Fruit fly (Drosophila melanogaster) whole organism, embryonic: ENCODE data around the gene CG45487.

Experiments
- Ada2b ChIP-seq: fragments of 200-800 bp; sonication (Bioruptor generic); IDR thresholded peaks from 2 replicates; pipeline ENCODE4 v1.3.6; 2022; ENCODE audit warnings: missing biosample characterization, missing genetic modification characterization
- Awh ChIP-seq: fragments of 200-800 bp; sonication (Bioruptor generic); IDR thresholded peaks from 2 replicates; pipeline ENCODE4, ENCODE4 v1.3.6; 2022; ENCODE audit warnings: missing biosample characterization, missing genetic modification characterization
- CG10979 ChIP-seq: fragments of 200-800 bp; sonication (Bioruptor generic); optimal IDR thresholded peaks from 2 replicates; lab custom pipeline; 2018; ENCODE audit warnings: missing biosample characterization, mild to moderate bottlenecking, missing genetic modification characterization, moderate library complexity
- CG11093 ChIP-seq: fragments of 200-800 bp; sonication (Bioruptor generic); IDR thresholded peaks from 3 replicates; pipeline ENCODE4 v1.3.6; 2022; ENCODE audit warnings: missing biosample characterization, missing genetic modification characterization
- CG11504 ChIP-seq: fragments of 200-800 bp; sonication (Bioruptor generic); optimal IDR thresholded peaks from 3 replicates; lab custom pipeline; 2019; ENCODE audit warnings: missing biosample characterization, mild to moderate bottlenecking, missing genetic modification characterization, moderate library complexity
- CG12104 ChIP-seq: fragments of 200-800 bp; sonication (Bioruptor generic); optimal IDR thresholded peaks from 3 replicates; lab custom pipeline; 2016; ENCODE audit warnings: missing biosample characterization, missing genetic modification characterization
- CG12219 ChIP-seq: fragments of 200-800 bp; sonication (Bioruptor generic); optimal IDR thresholded peaks from 3 replicates; lab custom pipeline; 2018; ENCODE audit warnings: missing biosample characterization, mild to moderate bottlenecking, missing genetic modification characterization
- CG13775 ChIP-seq: fragments of 200-800 bp; sonication (Bioruptor generic); optimal IDR thresholded peaks from 3 replicates; lab custom pipeline; 2017; ENCODE audit warnings: missing biosample characterization, mild to moderate bottlenecking, missing genetic modification characterization
- CG15011 ChIP-seq: fragments of 200-800 bp; sonication (Bioruptor generic); optimal IDR thresholded peaks from 3 replicates; lab custom pipeline; 2018; ENCODE audit warnings: missing biosample characterization, mild to moderate bottlenecking, missing genetic modification characterization
- CG1602 ChIP-seq: fragments of 200-800 bp; sonication (Bioruptor generic); optimal IDR thresholded peaks from 3 replicates; lab custom pipeline; 2016; ENCODE audit warnings: missing biosample characterization, missing genetic modification characterization
- CG2712 ChIP-seq: fragments of 200-800 bp; optimal IDR thresholded peaks from 3 replicates; lab custom pipeline; 2019; ENCODE audit warnings: missing biosample characterization, mild to moderate bottlenecking, missing genetic modification characterization, moderate library complexity
- CG31441 ChIP-seq: fragments of 200-800 bp; sonication (Bioruptor generic); IDR thresholded peaks from 2 replicates; pipeline ENCODE4 v1.3.6; 2022; ENCODE audit warnings: missing biosample characterization, missing genetic modification characterization
- CG32532 ChIP-seq: fragments of 200-800 bp; sonication (Bioruptor generic); IDR thresholded peaks from 2 replicates; pipeline ENCODE4 v1.3.6; 2022; ENCODE audit warnings: missing biosample characterization, missing genetic modification characterization
- CG32772 ChIP-seq: fragments of 200-800 bp; sonication (Bioruptor generic); IDR thresholded peaks from 2 replicates; pipeline ENCODE4 v1.3.6; 2022; ENCODE audit warnings: missing biosample characterization, missing genetic modification characterization
- CG42726 ChIP-seq: fragments of 200-800 bp; sonication (Bioruptor generic); IDR thresholded peaks from 2 replicates; pipeline ENCODE4 v1.3.6; 2022; ENCODE audit warnings: missing biosample characterization, missing genetic modification characterization; ENCODE audit not compliant: partially characterized antibody
- CG6689 ChIP-seq: fragments of 200-800 bp; sonication (Bioruptor generic); IDR thresholded peaks from 2 replicates; pipeline ENCODE4 v1.3.6; 2022; ENCODE audit warnings: missing biosample characterization, missing genetic modification characterization
- CG7556 ChIP-seq: fragments of 200-800 bp; sonication (Bioruptor generic); optimal IDR thresholded peaks from 2 replicates; lab custom pipeline; 2017; ENCODE audit warnings: missing biosample characterization, mild to moderate bottlenecking, missing genetic modification characterization
- CG8924 ChIP-seq: fragments of 200-800 bp; optimal IDR thresholded peaks from 3 replicates; lab custom pipeline; 2019; ENCODE audit warnings: missing biosample characterization, mild to moderate bottlenecking, missing genetic modification characterization, moderate library complexity
- ERR ChIP-seq: fragments of 200-800 bp; sonication (Bioruptor generic); optimal IDR thresholded peaks from 2 replicates; lab custom pipeline; 2016; ENCODE audit warnings: missing biosample characterization, missing genetic modification characterization
- Hr3 ChIP-seq: fragments of 200-800 bp; sonication (Bioruptor generic); optimal IDR thresholded peaks from 3 replicates; lab custom pipeline; 2016; ENCODE audit warnings: missing biosample characterization, missing genetic modification characterization
- Hr51 ChIP-seq, 2 experiments: fragments of 200-800 bp; sonication (Bioruptor generic); optimal IDR thresholded peaks; 2 replicates in 1 of 2; 3 replicates in 1 of 2; lab custom pipeline; 2016 to 2018; ENCODE audit warnings: missing biosample characterization in 2 of 2, missing genetic modification characterization in 2 of 2, mild to moderate bottlenecking in 1 of 2, moderate library complexity in 1 of 2
- Med ChIP-seq: fragments of 200-800 bp; sonication (Bioruptor generic); peaks from one replicate; lab custom pipeline; 2016; ENCODE audit warnings: missing biosample characterization, missing genetic modification characterization, mild to moderate bottlenecking, inconsistent platforms, moderate library complexity
- Sox100B ChIP-seq: fragments of 200-800 bp; sonication (Bioruptor generic); optimal IDR thresholded peaks from 3 replicates; lab custom pipeline; 2018; ENCODE audit warnings: missing biosample characterization, mild to moderate bottlenecking, missing genetic modification characterization
- Usf ChIP-seq: fragments of 200-800 bp; sonication (Bioruptor generic); optimal IDR thresholded peaks from 2 replicates; lab custom pipeline; 2017; ENCODE audit warnings: missing genotype, missing biosample characterization, missing genetic modification characterization
- Xbp1 ChIP-seq: fragments of 200-800 bp; sonication (Bioruptor generic); optimal IDR thresholded peaks from 3 replicates; lab custom pipeline; 2016; ENCODE audit warnings: missing biosample characterization, mild to moderate bottlenecking, missing genetic modification characterization
- ato ChIP-seq: fragments of 200-800 bp; sonication (Bioruptor generic); IDR thresholded peaks from 2 replicates; pipeline ENCODE4 v1.3.6; 2022; ENCODE audit warnings: missing biosample characterization, missing genetic modification characterization; ENCODE audit not compliant: partially characterized antibody
- chn ChIP-seq: fragments of 200-800 bp; sonication (Bioruptor generic); optimal IDR thresholded peaks from 2 replicates; lab custom pipeline; 2016; ENCODE audit warnings: missing biosample characterization, missing genetic modification characterization
- corto ChIP-seq: fragments of 200-800 bp; sonication (Bioruptor generic); optimal IDR thresholded peaks from 2 replicates; lab custom pipeline; 2016; ENCODE audit warnings: missing biosample characterization, mild to moderate bottlenecking, missing genetic modification characterization, moderate library complexity
- dmrt11E ChIP-seq: fragments of 200-800 bp; sonication (Bioruptor generic); optimal IDR thresholded peaks from 3 replicates; lab custom pipeline; 2018; ENCODE audit warnings: missing biosample characterization, mild to moderate bottlenecking, missing genetic modification characterization, moderate library complexity
- dmrt99B ChIP-seq: fragments of 200-800 bp; sonication (Bioruptor generic); optimal IDR thresholded peaks from 2 replicates; lab custom pipeline; 2018; ENCODE audit warnings: missing biosample characterization, mild to moderate bottlenecking, missing genetic modification characterization, moderate library complexity
- ewg ChIP-seq: fragments of 200-800 bp; sonication (Bioruptor generic); optimal IDR thresholded peaks from 3 replicates; lab custom pipeline; 2017; ENCODE audit warnings: mild to moderate bottlenecking, missing biosample characterization, missing genetic modification reagents, missing genetic modification characterization
- gsb ChIP-seq: fragments of 200-800 bp; sonication (Bioruptor generic); IDR thresholded peaks from 2 replicates; pipeline ENCODE4 v1.3.6; 2022; ENCODE audit warnings: missing biosample characterization, missing genetic modification characterization
- hth ChIP-seq: fragments of >200 bp; optimal IDR thresholded peaks from 2 replicates; lab custom pipeline; 2017; ENCODE audit warnings: inconsistent platforms
- lola ChIP-seq, 3 experiments: fragments of >200 bp in 2 of 3; fragments of 200-800 bp in 1 of 3; sonication (Bioruptor generic) in 1 of 3; optimal IDR thresholded peaks; 2 replicates each; lab custom pipeline; 2017 to 2019; ENCODE audit warnings: missing biosample characterization in 3 of 3, missing genetic modification characterization in 3 of 3, mild to moderate bottlenecking in 1 of 3, moderate library complexity in 1 of 3
- lov ChIP-seq, 2 experiments: fragments of 200-800 bp in 1 of 2; fragments of >200 bp in 1 of 2; sonication (Bioruptor generic) in 1 of 2; IDR thresholded peaks in 1 of 2; optimal IDR thresholded peaks in 1 of 2; 2 replicates in 1 of 2; 3 replicates in 1 of 2; pipeline versions ENCODE4 v1.3.6 to Lab custom; 2017 to 2022; ENCODE audit warnings: missing biosample characterization in 1 of 2, missing genetic modification characterization in 1 of 2
- nau ChIP-seq: fragments of 200-800 bp; sonication (Bioruptor generic); optimal IDR thresholded peaks from 3 replicates; lab custom pipeline; 2017; ENCODE audit warnings: missing biosample characterization, mild to moderate bottlenecking, missing genetic modification characterization, missing genetic modification reagents
- nmo ChIP-seq: fragments of 200-800 bp; sonication (Bioruptor generic); optimal IDR thresholded peaks from 2 replicates; lab custom pipeline; 2018; ENCODE audit warnings: missing biosample characterization, mild to moderate bottlenecking, missing genetic modification characterization, moderate library complexity
- nom ChIP-seq: fragments of 200-800 bp; sonication (Bioruptor generic); optimal IDR thresholded peaks from 2 replicates; lab custom pipeline; 2017; ENCODE audit warnings: missing biosample characterization, missing genetic modification characterization, mild to moderate bottlenecking, moderate library complexity, missing genetic modification reagents
- phol ChIP-seq: fragments of 200-800 bp; sonication (Bioruptor generic); optimal IDR thresholded peaks from 3 replicates; lab custom pipeline; 2018; ENCODE audit warnings: missing biosample characterization, mild to moderate bottlenecking, missing genetic modification characterization, moderate library complexity
- psq ChIP-seq: fragments of 200-800 bp; sonication (Bioruptor generic); optimal IDR thresholded peaks from 2 replicates; lab custom pipeline; 2017; ENCODE audit warnings: missing biosample characterization, missing genetic modification characterization
- run ChIP-seq: fragments of 200-800 bp; sonication (Bioruptor generic); optimal IDR thresholded peaks from 3 replicates; lab custom pipeline; 2018; ENCODE audit warnings: missing biosample characterization, mild to moderate bottlenecking, missing genetic modification characterization
- sc ChIP-seq, 3 experiments: fragments of >200 bp in 2 of 3; fragments of 200-800 bp in 1 of 3; sonication (Bioruptor generic) in 1 of 3; optimal IDR thresholded peaks; 2 replicates in 2 of 3; 3 replicates in 1 of 3; lab custom pipeline; 2017; ENCODE audit warnings: mild to moderate bottlenecking in 1 of 3, missing biosample characterization in 1 of 3, missing genetic modification characterization in 1 of 3, missing genetic modification reagents in 1 of 3
- unpg ChIP-seq: fragments of 200-800 bp; sonication (Bioruptor generic); optimal IDR thresholded peaks from 3 replicates; lab custom pipeline; 2018; ENCODE audit warnings: missing biosample characterization, mild to moderate bottlenecking, missing genetic modification characterization, moderate library complexity
- wor ChIP-seq: fragments of 200-800 bp; sonication (Bioruptor generic); IDR thresholded peaks from 2 replicates; pipeline ENCODE4 v1.3.6; 2022; ENCODE audit warnings: missing biosample characterization, missing genetic modification characterization
- yki ChIP-seq: fragments of >200 bp; optimal IDR thresholded peaks from 3 replicates; lab custom pipeline; 2018
- zfh1 ChIP-seq: fragments of 200-800 bp; sonication (Bioruptor generic); IDR thresholded peaks from 3 replicates; pipeline ENCODE4 v1.3.6; 2022; ENCODE audit warnings: missing biosample characterization, missing genetic modification characterization

Gene CG45487

DNA sequence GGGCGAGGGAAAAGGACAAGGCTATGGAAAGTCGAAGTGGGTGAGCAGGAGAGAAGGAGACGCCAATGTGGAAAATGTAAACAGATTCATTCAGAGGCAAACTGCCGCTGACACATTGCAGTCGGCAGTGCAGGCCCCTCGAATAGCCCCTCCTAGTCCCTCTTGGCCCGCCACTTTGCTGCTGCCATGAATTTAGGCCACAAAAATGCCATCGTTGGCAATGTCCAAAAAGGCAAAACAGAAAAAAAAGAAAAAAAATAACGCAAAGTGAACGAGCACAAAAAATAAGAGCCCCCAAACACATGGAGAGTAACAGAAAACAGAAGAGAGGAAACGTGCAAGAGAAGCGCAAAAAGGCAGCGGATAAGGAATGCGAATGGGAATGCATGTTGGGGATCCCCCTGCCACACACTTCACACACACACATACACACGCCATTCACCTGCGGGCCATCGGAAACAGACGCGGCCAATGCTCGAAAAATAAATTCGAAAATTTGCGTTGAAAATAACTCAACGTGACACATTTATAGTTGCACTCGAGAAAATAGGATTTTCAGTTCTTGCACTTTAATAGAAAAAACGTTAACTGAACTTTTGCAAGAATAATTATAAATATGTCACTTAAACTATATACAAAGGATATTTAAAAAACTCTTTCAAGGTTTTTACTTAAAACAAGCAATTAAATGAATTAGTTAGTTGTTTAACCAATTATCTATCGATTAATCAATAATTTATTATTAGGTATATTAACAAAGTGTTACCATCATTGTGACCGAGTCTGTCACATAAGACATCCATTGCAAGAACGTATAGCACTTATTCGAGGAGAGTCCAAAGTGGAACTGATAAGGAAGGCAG, 36.5 kb downstream of the CG45487 start (continued):
- TF ChIP-seq CG32532 (GFP tag; lab: Robert Waterston, UW) (no peak), dmrt11E (no peak), Usf (GFP tag; lab: Kevin White, UChicago) (no peak), gsb (GFP tag; lab: Robert Waterston, UW) (no peak), zfh1 (no peak), run (tag; lab: Kevin White, UChicago) (no peak), CG42726 (GFP tag; lab: Robert Waterston, UW) (no peak), CG32772 (GFP tag; lab: Robert Waterston, UW) (peak; percentile 24; the same call in 1 of the 2 replicates), CG7556 (GFP tag; lab: Kevin White, UChicago) (no peak), Awh (no peak), hth (no peak), CG11093 (no peak)

DNA sequence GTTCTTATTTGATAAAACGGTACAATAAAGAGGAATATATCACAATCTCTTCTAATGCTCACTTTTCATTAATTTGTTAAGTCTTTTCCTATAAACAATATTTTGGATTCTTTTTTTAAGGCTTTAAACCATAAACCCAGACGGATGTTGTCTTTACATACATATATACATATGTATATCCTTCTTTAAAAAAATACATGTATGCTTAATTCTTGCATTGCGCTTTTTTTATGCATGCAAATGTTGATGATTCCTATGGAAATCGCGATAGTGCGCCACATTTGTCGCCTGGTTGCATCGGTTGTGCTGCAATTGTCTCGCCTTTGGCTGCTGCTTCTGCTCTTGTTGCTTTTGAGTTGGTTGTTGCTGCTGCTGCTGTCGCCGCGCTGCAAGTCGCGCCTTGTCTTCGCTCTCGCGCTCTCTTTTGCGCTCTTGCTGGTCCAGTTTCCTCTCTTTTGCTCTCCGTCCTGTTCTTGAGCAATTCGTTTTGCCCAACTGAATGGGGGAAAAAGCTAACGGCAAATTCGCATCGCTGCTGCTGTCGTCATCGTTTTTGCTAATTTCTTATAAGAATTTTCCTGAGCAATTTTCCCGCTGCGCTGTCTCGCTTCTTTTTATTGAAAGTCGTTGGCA, 38.1 kb downstream of the CG45487 start:
- TF ChIP-seq CG12219 (GFP tag; lab: Kevin White, UChicago) (peak; percentile 14), unpg (GFP tag; lab: Kevin White, UChicago) (peak; percentile 15), wor (GFP tag; lab: Robert Waterston, UW) (0 out of 2 replicates have a peak, but pooled peaks have one; percentile 13), ewg (GFP tag; lab: Kevin White, UChicago) (peak; percentile 13), Xbp1 (GFP tag; lab: Kevin White, UChicago) (peak; percentile 7), lov (optimal IDR thresholded peaks at IDR 0.05; lab: Kevin White, UChicago) (no peak), lov (GFP tag; IDR thresholded peaks at IDR 0.05; lab: Robert Waterston, UW) (no peak), psq (GFP tag; lab: Kevin White, UChicago) (no peak), sc (optimal IDR thresholded peaks at IDR 0.05; lab: Kevin White, UChicago) (no peak), sc (GFP tag; optimal IDR thresholded peaks at IDR 0.05; lab: Kevin White, UChicago) (peak; percentile 20), CG1602 (peak; percentile 19), nau (GFP tag; lab: Kevin White, UChicago) (peak; percentile 12), ERR (GFP tag; lab: Kevin White, UChicago) (no peak), CG2712 (peak; percentile 37), corto (GFP tag; lab: Kevin White, UChicago) (no peak), Hr3 (GFP tag; lab: Kevin White, UChicago) (peak; percentile 1), lola (GFP tag; optimal IDR thresholded peaks at IDR 0.05; lab: Kevin White, UChicago) (peak in 1 of 3 experiments; percentile 25), phol (tag; lab: Kevin White, UChicago) (peak; percentile 55), CG13775 (GFP tag; lab: Kevin White, UChicago) (peak; percentile 6), CG15011 (GFP tag; lab: Kevin White, UChicago) (no peak), nom (GFP tag; lab: Kevin White, UChicago) (peak; percentile 57), Med (GFP tag; lab: Kevin White, UChicago) (peak; percentile 42), yki (lab: Kevin White, UChicago) (no peak), CG11504 (tag; lab: Kevin White, UChicago) (peak; percentile 56), nmo (GFP tag; lab: Kevin White, UChicago) (peak; percentile 60), Sox100B (GFP tag; lab: Kevin White, UChicago) (peak; percentile 54), CG31441 (GFP tag; lab: Robert Waterston, UW) (peak; percentile 53), chn (no peak), dmrt99B (tag; lab: Kevin White, UChicago) (peak; percentile 60), CG8924 (tag; lab: Kevin White, UChicago) (peak; percentile 21), Ada2b (GFP tag; lab: Robert Waterston, UW) (0 out of 2 replicates have a peak, but pooled peaks have one; percentile 6), CG6689 (GFP tag; lab: Robert Waterston, UW) (0 out of 2 replicates have a peak, but pooled peaks have one; percentile 10), CG10979 (tag; lab: Kevin White, UChicago) (peak; percentile 53), CG12104 (GFP tag; lab: Kevin White, UChicago) (no peak), Hr51 (GFP tag; optimal IDR thresholded peaks at IDR 0.05; lab: Kevin White, UChicago) (peak in 1 of 2 experiments; percentile 62), ato (GFP tag; lab: Robert Waterston, UW) (no peak)
